Worm (Caenorhabditis elegans): ENCODE measurements around the gene T16G1.18.

DNA sequence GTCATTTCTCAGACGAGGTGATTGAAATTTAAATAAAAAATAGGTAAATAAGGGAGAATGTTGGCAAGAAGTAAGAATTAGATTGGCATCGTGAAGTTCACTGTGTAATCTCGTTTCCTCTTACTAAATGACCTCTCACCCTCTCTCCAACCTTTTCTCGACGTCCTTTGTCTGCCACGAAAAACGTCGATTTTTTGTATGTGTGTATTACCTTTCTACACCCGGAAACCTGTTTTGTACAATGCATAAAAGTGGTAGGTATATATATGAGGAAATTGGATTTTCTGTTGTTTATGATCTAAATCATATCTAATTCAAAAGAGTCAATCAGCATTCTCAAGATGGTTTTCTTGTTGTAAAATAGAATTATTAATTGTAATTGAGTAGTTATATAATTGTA lies 41.8 kb downstream of the T16G1.18 start, which contains the start of the genes F15B9.11 and dsl-7:
- TF ChIP-seq jun-1 (tag; optimal IDR thresholded peaks at IDR 0.05), result no peak
- no peak for TF ChIP-seq nhr-77 (tag; optimal IDR thresholded peaks at IDR 0.05)
- TF ChIP-seq tbx-2 (tag; optimal IDR thresholded peaks at IDR 0.05), result no peak
- TF ChIP-seq nhr-28 (tag; optimal IDR thresholded peaks at IDR 0.05), result no peak

Measured in whole organism, L3 larva.